Worm (Caenorhabditis elegans) whole organism, early embryonic: ENCODE results near the gene prmn-1.

Experiments
- B0310.2 ChIP-seq: sonication (generic microtip); optimal IDR thresholded peaks from 2 replicates; lab custom pipeline; 2016; ENCODE audit warnings: mild to moderate bottlenecking, missing genetic modification characterization, missing compliant biosample characterization
- F13C5.2 ChIP-seq: sonication (generic microtip); optimal IDR thresholded peaks from 2 replicates; lab custom pipeline; 2017; ENCODE audit warnings: mild to moderate bottlenecking, missing genetic modification characterization, inconsistent platforms, missing compliant biosample characterization
- aly-1 ChIP-seq: sonication (generic microtip); optimal IDR thresholded peaks from 2 replicates; lab custom pipeline; 2016; ENCODE audit warnings: missing genetic modification characterization, missing compliant biosample characterization
- ama-1 ChIP-seq: fragments of 150-350 bp; optimal IDR thresholded peaks from 2 replicates; lab custom pipeline; 2014
- ceh-13 ChIP-seq: fragments of 200-800 bp; sonication (Bioruptor generic); optimal IDR thresholded peaks from 2 replicates; lab custom pipeline; 2018; ENCODE audit warnings: mild to moderate bottlenecking, missing genetic modification characterization, missing compliant biosample characterization
- ceh-36 ChIP-seq: sonication (generic microtip); optimal IDR thresholded peaks from 2 replicates; lab custom pipeline; 2016; ENCODE audit warnings: missing genetic modification characterization, inconsistent platforms, missing compliant biosample characterization
- ets-7 ChIP-seq: sonication (generic microtip); optimal IDR thresholded peaks from 2 replicates; lab custom pipeline; 2016; ENCODE audit warnings: missing genotype, missing genetic modification characterization, missing compliant biosample characterization
- flt-1 ChIP-seq: fragments of 200-800 bp; sonication (Bioruptor generic); IDR thresholded peaks from 2 replicates; pipeline ENCODE4 v1.3.6; 2022; ENCODE audit warnings: missing genetic modification characterization, missing compliant biosample characterization
- hmbx-1 ChIP-seq: sonication (generic microtip); optimal IDR thresholded peaks from 2 replicates; lab custom pipeline; 2016; ENCODE audit warnings: mild to moderate bottlenecking, missing genetic modification characterization, missing compliant biosample characterization
- hmg-4 ChIP-seq: fragments of 200-800 bp; sonication (Bioruptor generic); optimal IDR thresholded peaks from 2 replicates; lab custom pipeline; 2018; ENCODE audit warnings: mild to moderate bottlenecking, missing genetic modification characterization, missing compliant biosample characterization
- hnd-1 ChIP-seq: sonication (generic microtip); optimal IDR thresholded peaks from 2 replicates; lab custom pipeline; 2016; ENCODE audit warnings: missing genetic modification characterization, missing compliant biosample characterization
- pes-1 ChIP-seq: fragments of 200-800 bp; sonication (Bioruptor generic); IDR thresholded peaks from 2 replicates; pipeline ENCODE4 v1.3.6; 2022; ENCODE audit warnings: missing genetic modification reagents, missing genetic modification characterization, missing compliant biosample characterization
- scrt-1 ChIP-seq: fragments of 200-800 bp; sonication (Bioruptor generic); IDR thresholded peaks from 2 replicates; pipeline ENCODE4 v1.3.6; 2022; ENCODE audit warnings: missing genetic modification characterization, missing compliant biosample characterization
- sea-1 ChIP-seq: fragments of 200-800 bp; sonication (Bioruptor generic); conservative IDR thresholded peaks from 2 replicates; pipeline ENCODE4 v1.3.6; 2022; ENCODE audit warnings: missing genetic modification characterization, missing compliant biosample characterization
- tbx-11 ChIP-seq: fragments of 200-800 bp; sonication (Bioruptor generic); IDR thresholded peaks from 2 replicates; pipeline ENCODE4 v1.3.6; 2022; ENCODE audit warnings: missing genetic modification characterization, missing compliant biosample characterization
- tbx-37 ChIP-seq: fragments of 200-800 bp; sonication (Bioruptor generic); conservative IDR thresholded peaks from 2 replicates; pipeline ENCODE4 v1.3.6; 2022; ENCODE audit warnings: missing genetic modification reagents, missing genetic modification characterization, missing compliant biosample characterization
- tra-4 ChIP-seq: sonication (generic microtip); optimal IDR thresholded peaks from 2 replicates; lab custom pipeline; 2017; ENCODE audit warnings: missing genetic modification characterization, missing compliant biosample characterization

The prmn-1 gene

DNA sequence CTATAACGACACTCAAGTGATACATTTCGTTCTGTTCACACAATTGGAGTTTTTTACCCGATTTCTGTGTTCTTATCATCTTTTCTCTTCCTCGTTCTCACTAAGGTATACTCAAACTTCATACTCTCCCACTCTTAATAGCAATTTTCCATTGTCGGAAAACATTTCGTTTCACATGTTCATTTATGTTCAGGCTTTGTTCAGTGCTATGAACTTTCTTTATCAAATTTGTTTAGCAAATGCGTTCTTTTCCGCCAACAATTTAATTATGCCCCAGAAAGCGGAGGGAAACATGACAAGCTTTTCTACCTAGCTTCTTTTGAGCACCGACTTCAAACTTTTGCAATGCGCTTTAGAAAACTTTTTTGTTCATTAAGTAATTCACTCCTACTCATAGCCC lies 39.4 kb upstream of the prmn-1 start:
- TF ChIP-seq hnd-1 (tag; lab: Kevin White, UChicago) = no peak
- TF ChIP-seq ama-1 (lab: Kevin White, UChicago) = no peak
- no peak for TF ChIP-seq flt-1
- no peak for TF ChIP-seq aly-1 (tag; lab: Kevin White, UChicago)
- no peak for TF ChIP-seq tra-4 (tag; lab: Kevin White, UChicago)
- TF ChIP-seq ceh-36 (tag; lab: Kevin White, UChicago) = no peak
- TF ChIP-seq B0310.2 = no peak
- TF ChIP-seq tbx-11 (GFP tag; lab: Robert Waterston, UW) = no peak
- TF ChIP-seq sea-1 = no peak
- no peak for TF ChIP-seq hmg-4
- TF ChIP-seq hmbx-1 (tag; lab: Kevin White, UChicago) = no peak
- TF ChIP-seq scrt-1 (GFP tag; lab: Robert Waterston, UW) = no peak
- no peak for TF ChIP-seq pes-1 (GFP tag; lab: Robert Waterston, UW)
- TF ChIP-seq F13C5.2 (tag; lab: Kevin White, UChicago) = no peak
- no peak for TF ChIP-seq ets-7
- no peak for TF ChIP-seq ceh-13 (GFP tag; lab: Kevin White, UChicago)

DNA sequence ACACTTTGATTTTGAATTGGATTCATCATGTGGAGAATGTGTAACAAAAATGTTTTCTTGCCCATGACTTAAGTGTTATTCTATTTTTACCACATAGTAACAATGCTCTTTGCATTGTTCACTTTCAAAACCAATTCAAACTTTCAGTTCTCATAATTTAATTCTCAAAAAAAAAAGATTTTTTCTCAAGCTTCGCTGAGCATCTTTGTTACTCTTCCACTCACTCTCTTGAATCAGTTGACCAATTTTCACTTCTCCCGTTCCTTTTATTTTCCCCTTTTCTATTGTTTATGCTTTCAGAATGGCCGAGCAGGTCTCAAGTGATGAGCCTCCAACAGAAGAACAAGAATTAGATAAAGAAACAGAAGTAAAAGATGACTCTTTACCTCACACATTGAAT lies 38.7 kb upstream of the prmn-1 start, which contains the start of gene oct-2:
Gene oct-2 (plus strand): TSS at position 301 of the 400 bp plus-strand sequence.
- TF ChIP-seq tbx-11 (GFP tag; lab: Robert Waterston, UW) (no peak), scrt-1 (GFP tag; lab: Robert Waterston, UW) (no peak), tbx-37 (GFP tag; lab: Robert Waterston, UW) (no peak), ama-1 (lab: Kevin White, UChicago) (no peak), ets-7 (no peak), tra-4 (tag; lab: Kevin White, UChicago) (no peak)

DNA sequence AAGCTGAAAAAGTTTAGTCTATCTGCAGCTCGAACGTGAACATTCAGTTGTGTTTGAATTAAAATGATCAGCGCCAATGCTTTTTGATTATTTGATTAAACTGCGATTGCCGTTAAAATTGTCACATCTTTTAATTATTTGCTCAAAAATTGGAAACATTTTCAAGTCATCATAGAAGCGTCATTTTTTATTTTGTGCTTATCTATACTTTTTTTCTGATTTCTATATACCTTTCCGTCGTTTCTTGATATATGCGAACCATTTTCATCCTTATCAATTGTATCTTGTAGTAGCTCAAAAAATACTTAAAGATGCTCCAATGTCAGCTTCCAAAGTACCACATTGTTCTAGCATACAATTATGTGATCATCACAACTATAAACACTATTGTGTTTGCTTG lies 33.6 kb upstream of the prmn-1 start:
- TF ChIP-seq hmg-4 = no peak
- TF ChIP-seq hmbx-1 (tag; lab: Kevin White, UChicago) = no peak
- no peak for TF ChIP-seq tbx-37 (GFP tag; lab: Robert Waterston, UW)
- no peak for TF ChIP-seq F13C5.2 (tag; lab: Kevin White, UChicago)
- TF ChIP-seq ama-1 (lab: Kevin White, UChicago) = no peak
- no peak for TF ChIP-seq aly-1 (tag; lab: Kevin White, UChicago)
- no peak for TF ChIP-seq ceh-36 (tag; lab: Kevin White, UChicago)
- TF ChIP-seq hnd-1 (tag; lab: Kevin White, UChicago) = no peak
- TF ChIP-seq sea-1 = no peak
- no peak for TF ChIP-seq ets-7
- TF ChIP-seq tra-4 (tag; lab: Kevin White, UChicago) = no peak

DNA sequence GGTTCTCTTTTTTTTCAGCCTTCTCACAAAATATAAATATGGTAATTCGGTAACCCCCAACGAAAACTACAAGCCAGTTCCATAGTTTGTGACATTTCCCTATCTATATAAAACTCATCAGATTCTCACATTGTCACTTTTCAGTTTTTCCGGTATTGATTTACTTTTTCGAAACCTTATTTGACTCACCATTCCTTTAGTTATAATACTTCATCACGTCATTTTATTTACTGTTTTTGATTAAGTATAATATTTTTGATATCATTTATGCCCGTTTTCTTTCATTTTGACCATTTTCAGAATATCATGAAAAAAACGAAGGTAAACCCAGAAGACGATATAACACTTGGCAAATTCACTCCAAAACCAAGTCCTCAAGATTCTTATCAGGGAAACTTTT lies 33.0 kb upstream of the prmn-1 start, which contains the start of gene pgp-3:
Gene pgp-3 (plus strand): TSS at position 301 of the 400 bp plus-strand sequence.
- TF ChIP-seq hmg-4 (no peak), hnd-1 (tag; lab: Kevin White, UChicago) (no peak), ceh-36 (tag; lab: Kevin White, UChicago) (no peak), ets-7 (no peak), aly-1 (tag; lab: Kevin White, UChicago) (no peak), hmbx-1 (tag; lab: Kevin White, UChicago) (no peak)

DNA sequence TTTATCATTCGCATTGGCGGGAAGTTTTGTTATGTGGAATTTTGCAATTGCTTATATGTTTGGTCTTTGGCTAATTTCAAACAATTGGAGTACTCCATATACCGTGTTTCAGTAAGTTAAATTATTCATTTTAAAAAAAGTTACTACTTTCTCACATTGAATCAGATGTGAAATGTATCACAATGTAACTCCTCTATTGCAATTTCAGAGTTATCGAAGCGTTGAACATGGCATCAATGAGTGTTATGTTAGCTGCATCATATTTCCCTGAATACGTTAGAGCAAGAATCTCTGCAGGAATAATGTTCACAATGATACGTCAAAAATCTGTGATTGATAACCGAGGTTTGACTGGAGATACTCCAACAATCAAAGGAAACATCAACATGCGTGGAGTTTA lies 29.0 kb upstream of the prmn-1 start:
- TF ChIP-seq tbx-11 (GFP tag; lab: Robert Waterston, UW) (no peak), hmg-4 (no peak), ets-7 (no peak), F13C5.2 (tag; lab: Kevin White, UChicago) (no peak), ceh-36 (tag; lab: Kevin White, UChicago) (no peak), hmbx-1 (tag; lab: Kevin White, UChicago) (no peak), tra-4 (tag; lab: Kevin White, UChicago) (no peak)

DNA sequence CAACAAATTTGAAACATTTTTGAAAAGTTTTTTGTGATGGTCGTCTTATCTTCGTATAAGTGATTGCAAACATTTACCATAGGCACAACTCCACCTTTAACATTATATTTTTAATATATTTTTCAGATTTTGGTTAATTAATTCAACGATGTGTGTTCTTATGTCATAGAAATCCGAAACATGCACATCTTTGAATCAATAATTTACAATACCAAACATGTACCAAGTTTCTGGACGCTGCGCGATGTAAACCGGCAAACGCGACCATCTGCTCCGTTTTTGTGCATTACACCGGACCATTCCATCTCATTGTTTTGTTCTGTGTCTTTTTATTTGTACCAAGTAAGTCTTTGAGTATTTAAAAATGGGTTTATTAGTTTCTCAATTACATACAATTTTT lies 27.4 kb upstream of the prmn-1 start, which contains the start of gene pgp-4:
Gene pgp-4 (plus strand): TSS at position 301 of the 400 bp plus-strand sequence.
- TF ChIP-seq ceh-36 (tag; lab: Kevin White, UChicago) = no peak
- TF ChIP-seq scrt-1 (GFP tag; lab: Robert Waterston, UW) = no peak
- TF ChIP-seq B0310.2 = no peak
- no peak for TF ChIP-seq flt-1
- TF ChIP-seq sea-1 = no peak
- TF ChIP-seq ama-1 (lab: Kevin White, UChicago) = no peak
- no peak for TF ChIP-seq tra-4 (tag; lab: Kevin White, UChicago)
- TF ChIP-seq tbx-37 (GFP tag; lab: Robert Waterston, UW) = no peak
- no peak for TF ChIP-seq aly-1 (tag; lab: Kevin White, UChicago)

DNA sequence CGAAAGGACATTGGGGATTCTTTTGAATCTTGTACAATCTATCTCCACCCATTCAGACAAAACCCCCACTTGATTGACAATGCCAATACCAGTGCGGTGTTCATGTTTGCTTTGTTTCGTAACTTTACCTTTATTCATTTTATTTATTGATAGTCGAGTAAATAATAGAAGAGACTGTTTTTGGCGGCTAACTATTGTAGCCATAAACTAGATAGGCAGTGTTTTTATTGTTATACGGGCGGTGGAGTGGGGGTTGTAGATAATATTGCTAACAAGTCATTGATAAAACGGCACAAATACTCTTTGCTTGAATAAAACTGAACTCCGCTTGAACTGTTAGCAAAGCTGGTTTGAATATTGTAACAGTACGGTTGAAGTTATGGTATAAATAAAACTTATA lies 20.0 kb upstream of the prmn-1 start:
- no peak for TF ChIP-seq F13C5.2 (tag; lab: Kevin White, UChicago)
- TF ChIP-seq tbx-11 (GFP tag; lab: Robert Waterston, UW) = no peak
- TF ChIP-seq hmg-4 = no peak
- TF ChIP-seq pes-1 (GFP tag; lab: Robert Waterston, UW) = no peak
- TF ChIP-seq tra-4 (tag; lab: Kevin White, UChicago) = no peak
- TF ChIP-seq hmbx-1 (tag; lab: Kevin White, UChicago) = no peak
- no peak for TF ChIP-seq flt-1
- TF ChIP-seq scrt-1 (GFP tag; lab: Robert Waterston, UW) = no peak
- TF ChIP-seq ets-7 = no peak
- TF ChIP-seq B0310.2 = no peak
- no peak for TF ChIP-seq tbx-37 (GFP tag; lab: Robert Waterston, UW)
- no peak for TF ChIP-seq sea-1
- TF ChIP-seq ceh-36 (tag; lab: Kevin White, UChicago) = no peak
- TF ChIP-seq hnd-1 (tag; lab: Kevin White, UChicago) = no peak
- no peak for TF ChIP-seq aly-1 (tag; lab: Kevin White, UChicago)
- no peak for TF ChIP-seq ama-1 (lab: Kevin White, UChicago)
- no peak for TF ChIP-seq ceh-13 (GFP tag; lab: Kevin White, UChicago)

DNA sequence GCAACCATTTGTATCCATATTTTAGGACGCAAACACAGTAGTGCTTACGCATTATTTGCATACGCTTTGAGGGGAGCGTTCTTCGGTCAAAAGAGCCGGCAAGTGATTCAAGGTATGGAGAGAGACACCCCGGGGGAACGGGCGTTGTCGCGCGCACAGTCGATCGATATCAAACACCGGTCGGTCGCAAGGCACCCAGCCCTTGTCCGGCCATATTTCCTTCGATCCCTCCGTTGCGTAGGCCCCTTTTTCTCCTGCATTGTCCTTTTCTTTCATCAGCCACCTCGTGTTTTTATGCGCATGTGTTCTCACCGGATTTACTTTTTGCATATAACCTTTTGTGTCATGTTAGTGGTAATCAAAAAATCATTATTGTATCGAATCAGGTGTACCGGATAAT lies 18.9 kb upstream of the prmn-1 start:
- no peak for TF ChIP-seq ets-7
- no peak for TF ChIP-seq tra-4 (tag; lab: Kevin White, UChicago)
- no peak for TF ChIP-seq ama-1 (lab: Kevin White, UChicago)
- TF ChIP-seq F13C5.2 (tag; lab: Kevin White, UChicago) = no peak
- TF ChIP-seq tbx-11 (GFP tag; lab: Robert Waterston, UW) = 0 out of 2 replicates have a peak, but pooled peaks have one; percentile 26
- TF ChIP-seq scrt-1 (GFP tag; lab: Robert Waterston, UW) = no peak
- peak; percentile 71 for TF ChIP-seq hmg-4
- no peak for TF ChIP-seq ceh-13 (GFP tag; lab: Kevin White, UChicago)
